Worm (Caenorhabditis elegans): ENCODE results near the gene mtp-18.

The mtp-18 gene

DNA sequence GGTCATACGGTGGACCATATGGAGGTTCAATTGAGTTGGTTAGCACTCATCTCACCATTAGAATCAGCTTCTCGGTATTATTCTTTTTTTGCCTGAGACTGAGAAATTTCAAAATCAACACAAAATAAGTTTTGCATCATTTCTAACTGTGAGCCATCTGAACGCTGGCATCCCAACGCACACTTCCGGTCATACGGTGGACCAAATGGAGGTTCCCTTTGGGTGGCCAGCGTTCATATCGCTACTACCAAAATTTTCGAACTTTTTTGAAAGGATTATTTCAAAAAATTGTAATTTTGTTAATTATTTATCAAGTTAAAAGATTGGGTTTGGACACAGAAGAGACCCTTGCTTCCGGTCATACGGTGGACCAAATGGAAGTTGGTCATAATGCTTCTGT is 46.5 kb upstream of the mtp-18 start:
- TF ChIP-seq pax-3 (tag; optimal IDR thresholded peaks at IDR 0.05), result no peak
- no peak for TF ChIP-seq lin-14 (GFP tag; optimal IDR thresholded peaks at IDR 0.05)
- TF ChIP-seq egl-13 (tag; optimal IDR thresholded peaks at IDR 0.05), result no peak
- TF ChIP-seq elt-3 (tag; optimal IDR thresholded peaks at IDR 0.05), result no peak
- no peak for TF ChIP-seq sox-4 (tag; optimal IDR thresholded peaks at IDR 0.05)
- no peak for TF ChIP-seq ama-1 (optimal IDR thresholded peaks at IDR 0.05)
- no peak for TF ChIP-seq fkh-8 (tag; optimal IDR thresholded peaks at IDR 0.05)
- TF ChIP-seq unc-98 (GFP tag; IDR thresholded peaks at IDR 0.05), result no peak
- peak; percentile 3 for TF ChIP-seq swsn-7 (tag; optimal IDR thresholded peaks at IDR 0.05)
- no peak for TF ChIP-seq pag-3 (tag; optimal IDR thresholded peaks at IDR 0.05; ENCODE audit: borderline replicate concordance, insufficient read depth)
- no peak for TF ChIP-seq ceh-8 (GFP tag; optimal IDR thresholded peaks at IDR 0.05)
- peak; percentile 11 for TF ChIP-seq nhr-20 (tag; optimal IDR thresholded peaks at IDR 0.05)
- no peak for TF ChIP-seq dpl-1 (GFP tag; optimal IDR thresholded peaks at IDR 0.05)
- TF ChIP-seq rnt-1 (tag; optimal IDR thresholded peaks at IDR 0.05), result peak; percentile 9

DNA sequence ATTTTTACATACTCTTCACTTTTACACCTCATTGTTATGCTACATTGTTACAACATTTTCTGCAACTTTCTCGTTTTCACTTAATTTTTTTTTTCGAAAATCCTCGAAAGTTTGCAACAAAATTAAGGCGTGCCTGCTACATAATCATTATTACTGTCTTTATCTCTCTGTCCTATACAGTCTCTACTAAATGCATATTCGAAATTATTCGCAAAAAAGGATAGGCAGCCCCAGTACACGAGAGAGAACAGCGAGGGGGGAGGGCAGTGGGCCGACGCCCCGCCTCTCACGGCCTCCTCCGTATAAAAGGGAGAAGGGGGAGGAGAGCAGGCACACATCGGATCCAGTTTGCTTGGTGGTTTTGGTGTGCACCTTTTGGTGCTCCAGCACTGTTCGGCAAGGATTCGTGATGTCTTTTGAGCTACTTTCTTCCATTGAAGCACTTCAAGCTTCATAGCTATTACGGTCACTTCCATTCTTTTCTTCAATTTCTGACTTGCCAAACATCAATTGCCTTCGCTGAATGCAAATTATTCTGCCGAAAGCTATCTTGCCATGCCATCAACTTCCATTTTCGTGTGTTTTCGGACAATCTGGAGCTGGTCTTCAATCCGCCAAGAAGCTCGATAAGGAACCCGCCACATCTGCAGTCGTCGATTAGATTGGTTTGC is 45.9 kb upstream of the mtp-18 start:
- TF ChIP-seq nhr-76 (tag; optimal IDR thresholded peaks at IDR 0.05) (no peak), mab-9 (GFP tag; IDR thresholded peaks at IDR 0.05) (peak; percentile 29; the same call in 1 of the 2 replicates), nhr-11 (tag; optimal IDR thresholded peaks at IDR 0.05) (no peak), lsy-2 (tag; optimal IDR thresholded peaks at IDR 0.05) (peak in 1 of 2 experiments; percentile 27), fkh-4 (tag; optimal IDR thresholded peaks at IDR 0.05; ENCODE audit: borderline replicate concordance) (no peak), lin-35 (GFP tag; optimal IDR thresholded peaks at IDR 0.05) (peak; percentile 12 to 61), elt-3 (tag; optimal IDR thresholded peaks at IDR 0.05) (peak in 1 of 6 experiments; percentile 16), nhr-71 (tag; optimal IDR thresholded peaks at IDR 0.05) (peak; percentile 76), sptf-1 (tag; optimal IDR thresholded peaks at IDR 0.05) (no peak), nhr-19 (GFP tag; conservative IDR thresholded peaks at IDR 0.05) (peak; percentile 62), ama-1 (optimal IDR thresholded peaks at IDR 0.05) (peak; percentile 98), irx-1 (tag; optimal IDR thresholded peaks at IDR 0.05) (peak; percentile 65), unc-62 (GFP tag; optimal IDR thresholded peaks at IDR 0.05) (no peak), nhr-237 (tag; optimal IDR thresholded peaks at IDR 0.05) (no peak), efl-1 (optimal IDR thresholded peaks at IDR 0.05) (peak; percentile 21 to 23), efl-1 (GFP tag; optimal IDR thresholded peaks at IDR 0.05 in 1 of 2) (no peak), ceh-88 (GFP tag; IDR thresholded peaks at IDR 0.05) (peak; percentile 64), C04F5.9 (tag; optimal IDR thresholded peaks at IDR 0.05) (no peak), ztf-4 (tag; optimal IDR thresholded peaks at IDR 0.05) (peak; percentile 32), C16A3.4 (tag; optimal IDR thresholded peaks at IDR 0.05) (no peak), tlp-1 (tag; optimal IDR thresholded peaks at IDR 0.05) (no peak), lin-14 (GFP tag; optimal IDR thresholded peaks at IDR 0.05) (peak; percentile 46), nhr-28 (tag; optimal IDR thresholded peaks at IDR 0.05) (no peak), snpc-4 (tag; optimal IDR thresholded peaks at IDR 0.05) (no peak), nhr-90 (tag; optimal IDR thresholded peaks at IDR 0.05; ENCODE audit: poor library complexity) (peak; percentile 74), nhr-85 (tag) (peak; percentile 88), dsc-1 (tag; optimal IDR thresholded peaks at IDR 0.05) (peak; percentile 66), xbp-1 (tag; optimal IDR thresholded peaks at IDR 0.05) (peak; percentile 62), tbx-2 (tag; optimal IDR thresholded peaks at IDR 0.05) (peak; percentile 28), grh-1 (GFP tag; IDR thresholded peaks at IDR 0.05) (0 out of 2 replicates have a peak, but pooled peaks have one; percentile 40), C34B4.2 (tag; optimal IDR thresholded peaks at IDR 0.05) (no peak), efl-3 (GFP tag; optimal IDR thresholded peaks at IDR 0.05) (no peak), nhr-12 (tag; optimal IDR thresholded peaks at IDR 0.05) (no peak), mdl-1 (tag; optimal IDR thresholded peaks at IDR 0.05) (peak in 1 of 2 experiments; percentile 34), nhr-20 (tag; optimal IDR thresholded peaks at IDR 0.05) (peak; percentile 33), lin-39 (tag; optimal IDR thresholded peaks at IDR 0.05) (no peak), sup-37 (GFP tag; optimal IDR thresholded peaks at IDR 0.05) (peak; percentile 17), ceh-8 (GFP tag; optimal IDR thresholded peaks at IDR 0.05) (peak; percentile 14), hpl-2 (GFP tag; optimal IDR thresholded peaks at IDR 0.05) (no peak), rnt-1 (tag; optimal IDR thresholded peaks at IDR 0.05) (peak; percentile 68), aha-1 (tag; optimal IDR thresholded peaks at IDR 0.05) (no peak), F16B12.6 (tag; optimal IDR thresholded peaks at IDR 0.05) (no peak)
